Fruit fly (Drosophila melanogaster): Measurements from ENCODE around the gene CG43354.

CG43354 gene

dm6 chr2L:18333831-18334437 is 24.7 kb upstream of the CG43354 start:
- no peak for TF ChIP-seq CG9948 (tag; optimal IDR thresholded peaks at IDR 0.05)
- no peak for TF ChIP-seq Ets98B (GFP tag; IDR thresholded peaks at IDR 0.05)
- peak; percentile 5 for TF ChIP-seq CG8301 (tag; optimal IDR thresholded peaks at IDR 0.05)
- no peak for TF ChIP-seq fd96Ca (GFP tag; IDR thresholded peaks at IDR 0.05)
- TF ChIP-seq CG34367 (tag; optimal IDR thresholded peaks at IDR 0.05), result no peak
- no peak for TF ChIP-seq D1 (tag; optimal IDR thresholded peaks at IDR 0.05)
- no peak for TF ChIP-seq CG8159 (tag; optimal IDR thresholded peaks at IDR 0.05)
- TF ChIP-seq Pif1B (GFP tag; optimal IDR thresholded peaks at IDR 0.05), result no peak
- TF ChIP-seq CG15710 (tag; optimal IDR thresholded peaks at IDR 0.05), result no peak
- no peak for TF ChIP-seq CG13204 (GFP tag; optimal IDR thresholded peaks at IDR 0.05)
- TF ChIP-seq Snoo (tag; optimal IDR thresholded peaks at IDR 0.05), result no peak
- no peak for TF ChIP-seq CG12605 (GFP tag; IDR thresholded peaks at IDR 0.05)
- peak; percentile 36 for TF ChIP-seq CG14655 (GFP tag; optimal IDR thresholded peaks at IDR 0.05)

- no peak for TF ChIP-seq CG10348 (GFP tag; IDR thresholded peaks at IDR 0.05)
- peak; percentile 76 for TF ChIP-seq CG4496 (GFP tag; IDR thresholded peaks at IDR 0.05)
- TF ChIP-seq CG34367 (tag; optimal IDR thresholded peaks at IDR 0.05), result peak; percentile 4
- TF ChIP-seq fd96Ca (GFP tag; IDR thresholded peaks at IDR 0.05), result 0 out of 3 replicates have a peak, but pooled peaks have one; percentile 22
- peak; percentile 21 for TF ChIP-seq CG17806 (tag; optimal IDR thresholded peaks at IDR 0.05)
- TF ChIP-seq D1 (tag; optimal IDR thresholded peaks at IDR 0.05), result no peak
- TF ChIP-seq Snoo (tag; optimal IDR thresholded peaks at IDR 0.05), result no peak
- TF ChIP-seq CG13204 (GFP tag; optimal IDR thresholded peaks at IDR 0.05), result no peak
- TF ChIP-seq Pif1B (GFP tag; optimal IDR thresholded peaks at IDR 0.05), result peak; percentile 3
- no peak for TF ChIP-seq CG12605 (GFP tag; IDR thresholded peaks at IDR 0.05)
- TF ChIP-seq Ets98B (GFP tag; IDR thresholded peaks at IDR 0.05), result peak; percentile 71
- TF ChIP-seq gl (tag; optimal IDR thresholded peaks at IDR 0.05), result no peak
- peak; percentile 23 for TF ChIP-seq CG9948 (tag; optimal IDR thresholded peaks at IDR 0.05)
- no peak for TF ChIP-seq CG15710 (tag; optimal IDR thresholded peaks at IDR 0.05)
- no peak for TF ChIP-seq CG8159 (tag; optimal IDR thresholded peaks at IDR 0.05)
- TF ChIP-seq CG14655 (GFP tag; optimal IDR thresholded peaks at IDR 0.05), result peak; percentile 61
- TF ChIP-seq rn (GFP tag; IDR thresholded peaks at IDR 0.05), result no peak
- peak; percentile 67 for TF ChIP-seq CG32121 (GFP tag; IDR thresholded peaks at IDR 0.05)
- TF ChIP-seq CG8301 (tag; optimal IDR thresholded peaks at IDR 0.05), result peak; percentile 65
- no peak for TF ChIP-seq Pif1A (GFP tag; optimal IDR thresholded peaks at IDR 0.05)
- no peak for TF ChIP-seq EcR (GFP tag; optimal IDR thresholded peaks at IDR 0.05)
Observed at dm6 chr2L:18331612-18332011, 22.4 kb upstream of the CG43354 start.

dm6 chr2L:18328737-18329136 is 19.5 kb upstream of the CG43354 start:
- TF ChIP-seq CG10348 (GFP tag; IDR thresholded peaks at IDR 0.05), result no peak
- TF ChIP-seq CG9948 (tag; optimal IDR thresholded peaks at IDR 0.05), result peak; percentile 58
- no peak for TF ChIP-seq EcR (GFP tag; optimal IDR thresholded peaks at IDR 0.05)
- TF ChIP-seq CG13204 (GFP tag; optimal IDR thresholded peaks at IDR 0.05), result no peak
- peak; percentile 77 for TF ChIP-seq CG8301 (tag; optimal IDR thresholded peaks at IDR 0.05)
- peak; percentile 62 for TF ChIP-seq Pif1A (GFP tag; optimal IDR thresholded peaks at IDR 0.05)
- TF ChIP-seq Ets98B (GFP tag; IDR thresholded peaks at IDR 0.05), result peak; percentile 71
- TF ChIP-seq Snoo (tag; optimal IDR thresholded peaks at IDR 0.05), result peak; percentile 29
- peak; percentile 44 for TF ChIP-seq CG15710 (tag; optimal IDR thresholded peaks at IDR 0.05)
- peak; percentile 21 for TF ChIP-seq CG34367 (tag; optimal IDR thresholded peaks at IDR 0.05)
- TF ChIP-seq CG4496 (GFP tag; IDR thresholded peaks at IDR 0.05), result peak; percentile 91
- no peak for TF ChIP-seq gl (tag; optimal IDR thresholded peaks at IDR 0.05)
- TF ChIP-seq rn (GFP tag; IDR thresholded peaks at IDR 0.05), result peak; percentile 71
- peak; percentile 60 for TF ChIP-seq CG17806 (tag; optimal IDR thresholded peaks at IDR 0.05)
- peak; percentile 76 for TF ChIP-seq CG14655 (GFP tag; optimal IDR thresholded peaks at IDR 0.05)
- peak; percentile 88 for TF ChIP-seq fd96Ca (GFP tag; IDR thresholded peaks at IDR 0.05)
- peak; percentile 71 for TF ChIP-seq CG32121 (GFP tag; IDR thresholded peaks at IDR 0.05)
- TF ChIP-seq Pif1B (GFP tag; optimal IDR thresholded peaks at IDR 0.05), result peak; percentile 24
- TF ChIP-seq D1 (tag; optimal IDR thresholded peaks at IDR 0.05), result no peak
- peak; percentile 44 for TF ChIP-seq CG8159 (tag; optimal IDR thresholded peaks at IDR 0.05)
- peak; percentile 35; the same call in 1 of the 2 replicates for TF ChIP-seq CG12605 (GFP tag; IDR thresholded peaks at IDR 0.05)

- TF ChIP-seq D1 (tag; optimal IDR thresholded peaks at IDR 0.05), result peak; percentile 27
- TF ChIP-seq rn (GFP tag; IDR thresholded peaks at IDR 0.05), result no peak; the same call in none of the 2 replicates
- TF ChIP-seq CG32121 (GFP tag; IDR thresholded peaks at IDR 0.05), result peak; percentile 69
- no peak; the same call in 1 of the 2 replicates for TF ChIP-seq CG10348 (GFP tag; IDR thresholded peaks at IDR 0.05)
- TF ChIP-seq CG14655 (GFP tag; optimal IDR thresholded peaks at IDR 0.05), result peak; percentile 30
- TF ChIP-seq CG12605 (GFP tag; IDR thresholded peaks at IDR 0.05), result peak; percentile 83; the same call in 1 of the 2 replicates
- peak; percentile 78 for TF ChIP-seq CG17806 (tag; optimal IDR thresholded peaks at IDR 0.05)
- no peak for TF ChIP-seq CG8301 (tag; optimal IDR thresholded peaks at IDR 0.05)
- peak; percentile 86 for TF ChIP-seq CG8159 (tag; optimal IDR thresholded peaks at IDR 0.05)
- peak; percentile 79 for TF ChIP-seq Snoo (tag; optimal IDR thresholded peaks at IDR 0.05)
- peak; percentile 83 for TF ChIP-seq CG13204 (GFP tag; optimal IDR thresholded peaks at IDR 0.05)
- TF ChIP-seq EcR (GFP tag; optimal IDR thresholded peaks at IDR 0.05), result no peak
- TF ChIP-seq Pif1A (GFP tag; optimal IDR thresholded peaks at IDR 0.05), result peak; percentile 89
- peak; percentile 86 for TF ChIP-seq gl (tag; optimal IDR thresholded peaks at IDR 0.05)
- peak; percentile 70 for TF ChIP-seq CG9948 (tag; optimal IDR thresholded peaks at IDR 0.05)
- TF ChIP-seq Pif1B (GFP tag; optimal IDR thresholded peaks at IDR 0.05), result peak; percentile 90
- TF ChIP-seq CG4496 (GFP tag; IDR thresholded peaks at IDR 0.05), result peak; percentile 83
- TF ChIP-seq Ets98B (GFP tag; IDR thresholded peaks at IDR 0.05), result peak; percentile 62
- TF ChIP-seq fd96Ca (GFP tag; IDR thresholded peaks at IDR 0.05), result peak; percentile 63; the same call in 1 of the 3 replicates
- peak; percentile 87 for TF ChIP-seq CG34367 (tag; optimal IDR thresholded peaks at IDR 0.05)
- peak; percentile 84 for TF ChIP-seq CG15710 (tag; optimal IDR thresholded peaks at IDR 0.05)
Observed at dm6 chr2L:18327592-18328078, 18.4 kb upstream of the CG43354 start.

- TF ChIP-seq gl (tag; optimal IDR thresholded peaks at IDR 0.05) (no peak), CG8301 (tag; optimal IDR thresholded peaks at IDR 0.05) (no peak), EcR (GFP tag; optimal IDR thresholded peaks at IDR 0.05) (peak; percentile 70)
Observed at dm6 chr2L:18327007-18327406, 17.8 kb upstream of the CG43354 start.

All from whole organism, pupa.